Fruit fly (Drosophila melanogaster): ENCODE data around the gene tara.

Gene tara

dm6 chr3R:16241102-16241779 is 15.8 kb downstream of the tara start (continued):
- no peak for TF ChIP-seq Sox102F (GFP tag; optimal IDR thresholded peaks at IDR 0.05)
- TF ChIP-seq CG10321 (GFP tag; IDR thresholded peaks at IDR 0.05), result no peak
- TF ChIP-seq psq (GFP tag; optimal IDR thresholded peaks at IDR 0.05), result peak; percentile 89
- peak; percentile 91 for TF ChIP-seq HmgZ (tag; optimal IDR thresholded peaks at IDR 0.05)
- no peak for TF ChIP-seq CG7839 (tag; optimal IDR thresholded peaks at IDR 0.05)
- peak; percentile 95 for TF ChIP-seq CG13894 (tag; optimal IDR thresholded peaks at IDR 0.05)
- no peak for TF ChIP-seq CG4730 (GFP tag; IDR thresholded peaks at IDR 0.05)
- no peak for TF ChIP-seq CG11093 (GFP tag; IDR thresholded peaks at IDR 0.05)
- TF ChIP-seq btn (GFP tag; optimal IDR thresholded peaks at IDR 0.05), result no peak
- TF ChIP-seq MTF-1 (GFP tag; optimal IDR thresholded peaks at IDR 0.05; ENCODE audit: borderline replicate concordance), result peak; percentile 46
- no peak for TF ChIP-seq CG31441 (GFP tag; IDR thresholded peaks at IDR 0.05)
- peak; percentile 85 to 92 for TF ChIP-seq Trl (optimal IDR thresholded peaks at IDR 0.05)
- TF ChIP-seq Trl (GFP tag; optimal IDR thresholded peaks at IDR 0.05), result no peak
- no peak for TF ChIP-seq gsb (GFP tag; IDR thresholded peaks at IDR 0.05)
- no peak for TF ChIP-seq CG15601 (tag; optimal IDR thresholded peaks at IDR 0.05)
- no peak for TF ChIP-seq prd (optimal IDR thresholded peaks at IDR 0.05)
- TF ChIP-seq prd (GFP tag; IDR thresholded peaks at IDR 0.05), result no peak
- no peak for TF ChIP-seq ara (GFP tag; IDR thresholded peaks at IDR 0.05)
- no peak for TF ChIP-seq sr (GFP tag; IDR thresholded peaks at IDR 0.05)
- peak; percentile 47 for TF ChIP-seq CG7928 (GFP tag; optimal IDR thresholded peaks at IDR 0.05)
- peak; percentile 4 for TF ChIP-seq tin (GFP tag; optimal IDR thresholded peaks at IDR 0.05)
- no peak for TF ChIP-seq CG16813 (GFP tag; IDR thresholded peaks at IDR 0.05; ENCODE audit: partially characterized antibody)
- TF ChIP-seq E2f2 (GFP tag; IDR thresholded peaks at IDR 0.05), result no peak
- no peak for TF ChIP-seq Lim3 (GFP tag; IDR thresholded peaks at IDR 0.05)
- TF ChIP-seq CG16779 (GFP tag; IDR thresholded peaks at IDR 0.05), result no peak
- peak; percentile 54 for TF ChIP-seq zf30C (GFP tag; optimal IDR thresholded peaks at IDR 0.05)
- TF ChIP-seq CG43689 (GFP tag; IDR thresholded peaks at IDR 0.05), result no peak
- TF ChIP-seq Dp (GFP tag; optimal IDR thresholded peaks at IDR 0.05), result no peak
- TF ChIP-seq Deaf1 (tag; optimal IDR thresholded peaks at IDR 0.05), result peak; percentile 98
- no peak for TF ChIP-seq CG14050 (GFP tag; IDR thresholded peaks at IDR 0.05)
- TF ChIP-seq bbx (GFP tag; IDR thresholded peaks at IDR 0.05; ENCODE audit: partially characterized antibody), result no peak
- TF ChIP-seq YL-1 (GFP tag; optimal IDR thresholded peaks at IDR 0.05), result no peak
- no peak for TF ChIP-seq salm (tag; optimal IDR thresholded peaks at IDR 0.05)
- TF ChIP-seq lbe (GFP tag; optimal IDR thresholded peaks at IDR 0.05), result peak; percentile 58
- peak; percentile 51 for TF ChIP-seq pho (GFP tag; optimal IDR thresholded peaks at IDR 0.05)
- no peak for TF ChIP-seq CG6654 (GFP tag; optimal IDR thresholded peaks at IDR 0.05)
- no peak for TF ChIP-seq seq (GFP tag; IDR thresholded peaks at IDR 0.05)
- TF ChIP-seq CG17912 (GFP tag; optimal IDR thresholded peaks at IDR 0.05), result peak; percentile 47
- TF ChIP-seq hbn (GFP tag; IDR thresholded peaks at IDR 0.05; ENCODE audit: partially characterized antibody), result no peak
- TF ChIP-seq Gsc (GFP tag; IDR thresholded peaks at IDR 0.05), result no peak
- peak; percentile 31 for TF ChIP-seq CG11504 (tag; optimal IDR thresholded peaks at IDR 0.05)
- no peak for TF ChIP-seq bowl (GFP tag; IDR thresholded peaks at IDR 0.05)
- TF ChIP-seq CG7372 (GFP tag; IDR thresholded peaks at IDR 0.05), result no peak
- peak; percentile 47 for TF ChIP-seq CG17829 (tag; optimal IDR thresholded peaks at IDR 0.05)
- no peak for TF ChIP-seq zen2 (GFP tag; IDR thresholded peaks at IDR 0.05; ENCODE audit: partially characterized antibody)
- TF ChIP-seq Eip74EF (GFP tag; optimal IDR thresholded peaks at IDR 0.05), result peak in 1 of 2 experiments; percentile 8
- TF ChIP-seq CG15073 (GFP tag; optimal IDR thresholded peaks at IDR 0.05), result no peak
- TF ChIP-seq pfk (GFP tag; optimal IDR thresholded peaks at IDR 0.05), result peak; percentile 92
- no peak for TF ChIP-seq dati (GFP tag; IDR thresholded peaks at IDR 0.05)
- TF ChIP-seq CG34376 (GFP tag; optimal IDR thresholded peaks at IDR 0.05), result peak; percentile 92
- no peak for TF ChIP-seq Rfx (GFP tag; IDR thresholded peaks at IDR 0.05)
